Worm (Caenorhabditis elegans) whole organism, midembryonic: ENCODE data around the gene Y76A2B.4.

Source experiments
- T22C8.4 ChIP-seq: fragments of 200-800 bp; sonication (Bioruptor generic); IDR thresholded peaks from 2 replicates; pipeline ENCODE4 v1.3.6; 2022; ENCODE audit warnings: missing genetic modification characterization, missing compliant biosample characterization
- cog-1 ChIP-seq: sonication (generic microtip); optimal IDR thresholded peaks from 2 replicates; lab custom pipeline; 2016; ENCODE audit warnings: missing genetic modification characterization, missing compliant biosample characterization
- flt-1 ChIP-seq: fragments of 200-800 bp; sonication (Bioruptor generic); IDR thresholded peaks from 2 replicates; pipeline ENCODE4 v1.3.6; 2022; ENCODE audit warnings: missing genetic modification characterization, missing compliant biosample characterization
- klf-2 ChIP-seq: fragments of 200-800 bp; sonication (Bioruptor generic); conservative IDR thresholded peaks from 2 replicates; pipeline ENCODE4 v1.3.6; 2022; ENCODE audit warnings: missing genetic modification reagents, missing genetic modification characterization, missing compliant biosample characterization
- med-1 ChIP-seq: sonication (generic microtip); optimal IDR thresholded peaks from 2 replicates; lab custom pipeline; 2017; ENCODE audit warnings: missing genetic modification characterization, mild to moderate bottlenecking, missing compliant biosample characterization, antibody characterized with exemption, missing genetic modification reagents; ENCODE audit not compliant: insufficient read depth
- ref-1 ChIP-seq: fragments of 200-800 bp; sonication (Bioruptor generic); conservative IDR thresholded peaks from 2 replicates; pipeline ENCODE4 v1.3.6; 2022; ENCODE audit warnings: missing genetic modification reagents, missing genetic modification characterization, missing compliant biosample characterization
- tab-1 ChIP-seq: fragments of 200-800 bp; sonication (Bioruptor generic); IDR thresholded peaks from 2 replicates; pipeline ENCODE4 v1.3.6; 2022; ENCODE audit warnings: missing genetic modification characterization, missing compliant biosample characterization
- ztf-23 ChIP-seq: fragments of 200-800 bp; sonication (Bioruptor generic); IDR thresholded peaks from 2 replicates; pipeline ENCODE4 v1.3.6; 2022; ENCODE audit warnings: missing genetic modification reagents, missing genetic modification characterization, missing compliant biosample characterization
- ztf-29 ChIP-seq: fragments of 200-800 bp; sonication (Bioruptor generic); IDR thresholded peaks from 2 replicates; pipeline ENCODE4 v1.3.6; 2022; ENCODE audit warnings: missing genetic modification reagents, missing genetic modification characterization, missing compliant biosample characterization

DNA sequence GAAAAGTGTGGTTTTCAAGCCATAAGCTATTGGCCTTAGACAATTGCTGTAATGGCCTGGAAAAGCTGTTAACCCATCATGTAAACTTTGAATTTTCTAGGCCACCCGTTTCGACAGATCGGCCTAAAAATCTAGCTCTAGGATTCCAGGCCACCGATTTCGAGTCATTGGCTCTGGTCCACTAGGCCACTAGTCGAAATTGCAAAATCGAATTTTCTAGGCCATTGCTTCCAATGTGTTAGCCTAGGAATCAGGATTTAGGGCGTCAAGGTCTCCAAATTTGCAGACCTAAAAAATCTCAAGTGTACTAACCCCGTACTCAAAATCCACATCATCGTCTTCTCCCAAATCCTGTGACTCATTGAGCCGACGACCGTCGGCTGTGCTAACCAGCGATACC, 35.8 kb downstream of the Y76A2B.4 start:
- TF ChIP-seq med-1 (no peak), flt-1 (GFP tag; lab: Robert Waterston, UW) (no peak), tab-1 (no peak), ref-1 (no peak), klf-2 (GFP tag; lab: Robert Waterston, UW) (no peak), cog-1 (tag; lab: Kevin White, UChicago) (no peak), ztf-29 (no peak), ztf-23 (no peak), T22C8.4 (GFP tag; lab: Robert Waterston, UW) (no peak)
